Worm (Caenorhabditis elegans) whole organism, young adult: Measurements from ENCODE around the gene dhhc-4.

Experiments
- B0035.1 ChIP-seq: sonication (generic microtip); optimal IDR thresholded peaks from 2 replicates; lab custom pipeline; 2016; ENCODE audit warnings: missing genetic modification characterization, mild to moderate bottlenecking, missing compliant biosample characterization, missing genotype, missing genetic modification reagents
- D2030.7 ChIP-seq: fragments of 200-800 bp; sonication (Bioruptor generic); IDR thresholded peaks from 2 replicates; pipeline ENCODE4 v1.3.6; 2022; ENCODE audit warnings: missing genetic modification reagents, missing genetic modification characterization, missing compliant biosample characterization
- F33H1.4 ChIP-seq: fragments of 200-800 bp; sonication (Bioruptor generic); IDR thresholded peaks from 2 replicates; pipeline ENCODE4 v1.3.6; 2022; ENCODE audit warnings: missing genetic modification reagents, missing genetic modification characterization, missing compliant biosample characterization
- F57A8.1 ChIP-seq: fragments of 200-800 bp; sonication (Bioruptor generic); optimal IDR thresholded peaks from 2 replicates; lab custom pipeline; 2018; ENCODE audit warnings: mild to moderate bottlenecking, missing genetic modification characterization, moderate library complexity, missing compliant biosample characterization
- K12H6.12 ChIP-seq: fragments of 200-800 bp; sonication (Bioruptor generic); optimal IDR thresholded peaks from 2 replicates; lab custom pipeline; 2018; ENCODE audit warnings: mild to moderate bottlenecking, missing genetic modification characterization, missing compliant biosample characterization
- Y79H2A.3 ChIP-seq: fragments of 200-800 bp; sonication (Bioruptor generic); conservative IDR thresholded peaks from 2 replicates; pipeline ENCODE4 v1.3.6; 2022; ENCODE audit warnings: missing genetic modification reagents, missing genetic modification characterization, missing compliant biosample characterization
- ZK185.1 ChIP-seq: sonication (generic microtip); optimal IDR thresholded peaks from 2 replicates; lab custom pipeline; 2016; ENCODE audit warnings: mild to moderate bottlenecking, missing genetic modification characterization, missing compliant biosample characterization; ENCODE audit not compliant: poor library complexity, severe bottlenecking
- aptf-2 ChIP-seq: fragments of 200-800 bp; sonication (Bioruptor generic); conservative IDR thresholded peaks from 2 replicates; pipeline ENCODE4 v1.3.6; 2022; ENCODE audit warnings: missing genetic modification reagents, missing genetic modification characterization, missing compliant biosample characterization
- atf-7 ChIP-seq: sonication (generic microtip); optimal IDR thresholded peaks from 2 replicates; lab custom pipeline; 2017; ENCODE audit warnings: mild to moderate bottlenecking, missing genetic modification characterization, missing compliant biosample characterization
- cebp-1 ChIP-seq, 2 experiments: fragments of 200-800 bp in 1 of 2; sonication (Bioruptor generic) in 1 of 2; sonication (generic microtip) in 1 of 2; IDR thresholded peaks in 1 of 2; optimal IDR thresholded peaks in 1 of 2; 2 replicates each; pipeline versions ENCODE4 v1.3.6 to Lab custom; 2017 to 2022; ENCODE audit warnings: missing compliant biosample characterization in 2 of 2, missing genetic modification characterization in 2 of 2, mild to moderate bottlenecking in 1 of 2, missing genetic modification reagents in 1 of 2, moderate library complexity in 1 of 2
- ceh-79 ChIP-seq: sonication (generic microtip); optimal IDR thresholded peaks from 2 replicates; lab custom pipeline; 2017; ENCODE audit warnings: mild to moderate bottlenecking, missing genetic modification characterization, missing compliant biosample characterization
- die-1 ChIP-seq: sonication (generic microtip); optimal IDR thresholded peaks from 2 replicates; lab custom pipeline; 2016; ENCODE audit warnings: missing genotype, mild to moderate bottlenecking, missing genetic modification characterization, missing compliant biosample characterization
- dox-1 ChIP-seq: fragments of 200-800 bp; sonication (Bioruptor generic); IDR thresholded peaks from 2 replicates; pipeline ENCODE4 v1.3.6; 2022; ENCODE audit warnings: missing genetic modification reagents, missing genetic modification characterization, missing compliant biosample characterization
- dpl-1 ChIP-seq: fragments of 150-350 bp; optimal IDR thresholded peaks from 2 replicates; lab custom pipeline; 2014; ENCODE audit warnings: missing biosample characterization, missing genetic modification reagents, missing genetic modification characterization
- egl-18 ChIP-seq: fragments of 200-800 bp; sonication (Bioruptor generic); IDR thresholded peaks from 2 replicates; pipeline ENCODE4 v1.3.6; 2022; ENCODE audit warnings: missing genetic modification reagents, missing genetic modification characterization, missing compliant biosample characterization
- ets-4 ChIP-seq: fragments of 200-800 bp; sonication (Bioruptor generic); optimal IDR thresholded peaks from 2 replicates; lab custom pipeline; 2018; ENCODE audit warnings: mild to moderate bottlenecking, missing genetic modification characterization, missing compliant biosample characterization
- him-1 ChIP-seq: sonication (generic microtip); optimal IDR thresholded peaks from 2 replicates; lab custom pipeline; 2016; ENCODE audit warnings: missing genotype, missing genetic modification reagents, missing genetic modification characterization, missing compliant biosample characterization
- hlh-26 ChIP-seq: fragments of 200-800 bp; sonication (Bioruptor generic); conservative IDR thresholded peaks from 2 replicates; pipeline ENCODE4 v1.3.6; 2022; ENCODE audit warnings: missing genetic modification reagents, missing genetic modification characterization, missing compliant biosample characterization
- hmg-1.2 ChIP-seq: fragments of 200-800 bp; sonication (Bioruptor generic); IDR thresholded peaks from 2 replicates; pipeline ENCODE4 v1.3.6; 2022; ENCODE audit warnings: missing genetic modification reagents, missing genetic modification characterization, missing compliant biosample characterization
- let-607 ChIP-seq, 2 experiments: fragments of 200-800 bp in 1 of 2; sonication (Bioruptor generic) in 1 of 2; sonication (generic microtip) in 1 of 2; optimal IDR thresholded peaks; 2 replicates each; lab custom pipeline; 2016 to 2018; ENCODE audit warnings: mild to moderate bottlenecking in 2 of 2, missing compliant biosample characterization in 2 of 2, missing genetic modification characterization in 2 of 2, moderate library complexity in 2 of 2, missing genotype in 1 of 2
- lin-26 ChIP-seq: fragments of 200-800 bp; sonication (Bioruptor generic); IDR thresholded peaks from 2 replicates; pipeline ENCODE4 v1.3.6; 2022; ENCODE audit warnings: missing genetic modification reagents, missing genetic modification characterization, missing compliant biosample characterization
- lsl-1 ChIP-seq: fragments of 200-800 bp; sonication (Bioruptor generic); optimal IDR thresholded peaks from 2 replicates; lab custom pipeline; 2018; ENCODE audit warnings: mild to moderate bottlenecking, missing genetic modification characterization, moderate library complexity, missing compliant biosample characterization
- mcd-1 ChIP-seq: fragments of 200-800 bp; sonication (Bioruptor generic); IDR thresholded peaks from 2 replicates; pipeline ENCODE4 v1.3.6; 2022; ENCODE audit warnings: missing genetic modification reagents, missing genetic modification characterization, missing compliant biosample characterization
- mes-4 ChIP-seq: sonication (generic microtip); optimal IDR thresholded peaks from 2 replicates; lab custom pipeline; 2016; ENCODE audit warnings: missing genotype, missing genetic modification characterization, missing compliant biosample characterization
- nhr-80 ChIP-seq: sonication (generic microtip); optimal IDR thresholded peaks from 2 replicates; lab custom pipeline; 2016; ENCODE audit warnings: missing genetic modification characterization, missing compliant biosample characterization
- rpc-1 ChIP-seq, 2 experiments: fragments of 150-350 bp in 1 of 2; sonication (generic microtip) in 1 of 2; optimal IDR thresholded peaks; 2 replicates each; lab custom pipeline; 2014 to 2018; ENCODE audit warnings: missing biosample characterization in 1 of 2, missing genetic modification characterization in 1 of 2, missing genetic modification reagents in 1 of 2, missing genotype in 1 of 2
- snpc-1.1 ChIP-seq: sonication (generic microtip); optimal IDR thresholded peaks from 2 replicates; lab custom pipeline; 2017; ENCODE audit warnings: missing genetic modification characterization, mild to moderate bottlenecking, missing compliant biosample characterization, antibody characterized with exemption, moderate library complexity, missing genotype, missing genetic modification reagents; ENCODE audit not compliant: insufficient read depth
- somi-1 ChIP-seq: fragments of 200-800 bp; sonication (Bioruptor generic); optimal IDR thresholded peaks from 2 replicates; lab custom pipeline; 2018; ENCODE audit warnings: mild to moderate bottlenecking, missing genetic modification characterization, missing compliant biosample characterization
- tbp1 ChIP-seq: fragments of 200-800 bp; sonication (Bioruptor generic); optimal IDR thresholded peaks from 2 replicates; lab custom pipeline; 2018; ENCODE audit warnings: mild to moderate bottlenecking, missing genetic modification characterization, missing compliant biosample characterization
- unc-130 ChIP-seq: sonication (generic microtip); optimal IDR thresholded peaks from 2 replicates; lab custom pipeline; 2016; ENCODE audit warnings: missing genetic modification reagents, missing genetic modification characterization, missing compliant biosample characterization
- unc-62 ChIP-seq: fragments of 150-350 bp; optimal IDR thresholded peaks from 2 replicates; lab custom pipeline; 2014; ENCODE audit warnings: missing biosample characterization, missing genetic modification reagents, missing genetic modification characterization
- zfh-2 ChIP-seq: fragments of 200-800 bp; sonication (Bioruptor generic); conservative IDR thresholded peaks from 2 replicates; pipeline ENCODE4 v1.3.6; 2022; ENCODE audit warnings: missing genetic modification reagents, missing genetic modification characterization, missing compliant biosample characterization
- ztf-26 ChIP-seq: sonication (generic microtip); optimal IDR thresholded peaks from 2 replicates; lab custom pipeline; 2017; ENCODE audit warnings: missing genetic modification characterization, missing compliant biosample characterization
- ztf-6 ChIP-seq: fragments of 200-800 bp; sonication (Bioruptor generic); IDR thresholded peaks from 2 replicates; pipeline ENCODE4 v1.3.6; 2022; ENCODE audit warnings: missing genetic modification reagents, missing genetic modification characterization, missing compliant biosample characterization

The dhhc-4 gene

DNA sequence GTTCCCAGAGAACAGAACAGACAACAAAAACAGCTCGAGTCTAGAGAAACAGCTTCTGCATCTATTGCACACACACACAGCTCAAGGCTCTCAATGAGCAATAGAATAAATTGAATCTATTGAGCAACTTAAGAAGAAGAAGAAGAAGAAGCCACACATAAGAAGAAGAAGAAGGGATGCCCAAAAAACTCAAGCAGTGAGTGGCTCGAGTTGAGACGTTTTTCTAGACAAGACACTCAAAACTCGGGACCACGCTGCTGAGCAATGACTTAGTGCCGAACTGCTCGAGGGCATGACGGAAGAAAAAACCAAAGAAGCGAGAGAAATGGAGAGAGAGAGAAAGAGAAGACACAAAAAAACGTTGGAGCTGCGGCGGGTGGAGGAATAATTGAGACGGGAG, 37.7 kb upstream of the dhhc-4 start:
- TF ChIP-seq hlh-26 (GFP tag; lab: Robert Waterston, UW) (no peak), nhr-80 (tag; lab: Kevin White, UChicago) (peak; percentile 19), K12H6.12 (tag; lab: Kevin White, UChicago) (peak; percentile 34), zfh-2 (GFP tag; lab: Robert Waterston, UW) (peak; percentile 80), egl-18 (GFP tag; lab: Robert Waterston, UW) (no peak), cebp-1 (GFP tag; IDR thresholded peaks at IDR 0.05; lab: Robert Waterston, UW) (no peak), cebp-1 (tag; optimal IDR thresholded peaks at IDR 0.05; lab: Kevin White, UChicago) (peak; percentile 30), somi-1 (peak; percentile 0)

DNA sequence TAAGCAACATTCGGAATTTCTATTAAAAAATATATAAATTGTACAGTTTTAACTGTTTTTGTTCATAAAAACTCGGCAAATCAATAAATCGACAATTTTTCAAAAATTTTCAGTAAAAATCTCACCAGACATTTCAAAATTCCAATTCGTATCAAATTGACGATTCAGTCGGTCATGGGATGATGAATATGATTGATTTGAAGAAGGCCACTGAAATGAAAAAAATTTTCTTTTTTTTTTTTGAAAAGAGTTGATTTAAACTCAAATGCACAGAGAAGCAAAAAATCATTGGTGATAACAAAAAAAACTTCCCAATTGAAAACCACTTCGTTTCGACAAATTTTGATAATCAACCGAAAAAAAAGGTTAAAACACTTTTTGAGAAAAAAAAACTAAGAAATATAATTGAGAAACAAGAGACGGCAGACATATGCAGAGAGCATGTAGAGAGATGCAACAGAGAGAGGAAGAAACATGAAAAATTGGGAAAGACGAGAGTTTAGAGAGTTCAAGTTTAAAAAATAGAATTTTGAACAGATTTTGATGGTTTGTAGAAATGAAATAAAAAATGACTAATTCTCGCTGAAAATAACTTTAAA, 36.2 kb upstream of the dhhc-4 start:
- TF ChIP-seq ztf-26 (tag; lab: Kevin White, UChicago) = no peak
- peak; percentile 85 for TF ChIP-seq nhr-80 (tag; lab: Kevin White, UChicago)
- no peak for TF ChIP-seq aptf-2 (GFP tag; lab: Robert Waterston, UW)
- peak; percentile 80 for TF ChIP-seq hmg-1.2 (GFP tag; lab: Robert Waterston, UW)
- TF ChIP-seq ceh-79 (tag; lab: Kevin White, UChicago) = no peak
- no peak for TF ChIP-seq cebp-1 (GFP tag; IDR thresholded peaks at IDR 0.05; lab: Robert Waterston, UW)
- peak; percentile 29 for TF ChIP-seq cebp-1 (tag; optimal IDR thresholded peaks at IDR 0.05; lab: Kevin White, UChicago)
- TF ChIP-seq, all 124 proteins: peak for 3

DNA sequence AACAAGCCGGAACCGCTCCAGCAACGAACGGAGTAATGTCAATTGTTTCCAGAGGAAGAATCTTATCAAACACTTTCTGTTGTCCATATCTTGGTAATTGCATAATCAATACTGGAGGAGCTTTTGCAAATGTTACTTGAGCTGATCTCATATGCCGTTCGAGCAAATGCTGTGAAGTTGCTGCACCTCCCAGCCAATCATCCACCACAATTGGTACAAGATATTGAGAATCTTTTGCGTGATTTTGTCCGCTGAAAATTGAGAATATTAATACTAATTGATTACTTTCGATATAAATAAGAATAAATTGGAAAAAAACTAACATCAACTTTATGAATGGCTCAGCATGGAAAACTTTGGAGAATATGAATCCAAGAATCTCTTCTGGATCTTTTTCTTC, 32.1 kb upstream of the dhhc-4 start:
- TF ChIP-seq rpc-1 (optimal IDR thresholded peaks at IDR 0.05; lab: Kevin White, UChicago) = no peak
- no peak for TF ChIP-seq rpc-1 (tag; optimal IDR thresholded peaks at IDR 0.05; lab: Kevin White, UChicago)
- no peak for TF ChIP-seq mes-4 (tag; lab: Kevin White, UChicago)
- no peak for TF ChIP-seq dox-1 (GFP tag; lab: Robert Waterston, UW)
- TF ChIP-seq die-1 (tag; lab: Kevin White, UChicago) = no peak
- no peak for TF ChIP-seq F33H1.4 (GFP tag; lab: Robert Waterston, UW)
- no peak for TF ChIP-seq D2030.7
- no peak for TF ChIP-seq him-1 (tag; lab: Kevin White, UChicago)
- no peak for TF ChIP-seq cebp-1 (GFP tag; IDR thresholded peaks at IDR 0.05; lab: Robert Waterston, UW)
- TF ChIP-seq cebp-1 (tag; optimal IDR thresholded peaks at IDR 0.05; lab: Kevin White, UChicago) = no peak
- TF ChIP-seq atf-7 (tag; lab: Kevin White, UChicago) = no peak
- TF ChIP-seq let-607 (tag; optimal IDR thresholded peaks at IDR 0.05; lab: Kevin White, UChicago) = no peak
- no peak for TF ChIP-seq ztf-6 (GFP tag; lab: Robert Waterston, UW)
- no peak for TF ChIP-seq mcd-1 (GFP tag; lab: Robert Waterston, UW)
- no peak for TF ChIP-seq unc-130 (GFP tag; lab: Kevin White, UChicago)
- TF ChIP-seq Y79H2A.3 (GFP tag; lab: Robert Waterston, UW) = no peak
- no peak for TF ChIP-seq ets-4

DNA sequence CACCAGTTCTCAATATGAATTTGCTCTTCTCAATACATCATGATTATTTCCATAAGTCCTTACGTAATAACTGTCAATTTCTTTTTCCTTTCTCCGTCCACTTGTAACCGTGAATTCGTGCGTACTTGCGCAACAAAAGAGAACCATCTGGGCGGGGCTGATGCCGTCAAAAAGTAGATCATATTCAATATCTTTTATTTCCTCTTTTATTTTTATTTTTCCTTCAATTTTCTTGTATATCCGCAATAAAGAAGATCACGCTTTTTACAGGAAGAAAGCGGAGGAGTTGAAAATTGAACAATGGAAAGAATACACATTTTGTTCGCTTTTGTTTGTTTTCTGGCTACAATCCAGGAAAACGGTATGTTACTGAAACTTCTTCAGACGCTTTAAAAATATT, 25.3 kb upstream of the dhhc-4 start, which contains the start of gene mam-7:
mam-7 (plus strand) TSS at position 301 of the 400 bp plus-strand sequence.
- TF ChIP-seq unc-62 (GFP tag; lab: Kevin White, UChicago) = no peak
- no peak for TF ChIP-seq B0035.1 (tag; lab: Kevin White, UChicago)
- no peak for TF ChIP-seq tbp1 (GFP tag; lab: Kevin White, UChicago)
- TF ChIP-seq snpc-1.1 (tag; lab: Kevin White, UChicago) = no peak
- TF ChIP-seq hlh-26 (GFP tag; lab: Robert Waterston, UW) = no peak
- no peak for TF ChIP-seq dpl-1 (GFP tag; lab: Kevin White, UChicago)
- no peak for TF ChIP-seq lin-26 (GFP tag; lab: Robert Waterston, UW)
- no peak for TF ChIP-seq F33H1.4 (GFP tag; lab: Robert Waterston, UW)
- TF ChIP-seq F57A8.1 (GFP tag; lab: Kevin White, UChicago) = no peak
- TF ChIP-seq ZK185.1 (tag; lab: Kevin White, UChicago) = no peak
- no peak for TF ChIP-seq lsl-1 (GFP tag; lab: Kevin White, UChicago)
